Worm (Caenorhabditis elegans) whole organism, young adult: Measurements from ENCODE around the gene fbxa-85.

Source experiments
- B0261.1 ChIP-seq: sonication (generic microtip); optimal IDR thresholded peaks from 2 replicates; lab custom pipeline; 2016; ENCODE audit warnings: mild to moderate bottlenecking, missing genetic modification characterization, moderate library complexity, missing compliant biosample characterization
- F10E7.11 ChIP-seq: sonication (generic microtip); optimal IDR thresholded peaks from 2 replicates; lab custom pipeline; 2017; ENCODE audit warnings: mild to moderate bottlenecking, missing genetic modification characterization, moderate library complexity, missing compliant biosample characterization
- F57C9.4 ChIP-seq: sonication (generic microtip); optimal IDR thresholded peaks from 2 replicates; lab custom pipeline; 2017; ENCODE audit warnings: mild to moderate bottlenecking, missing genetic modification characterization, missing compliant biosample characterization
- T26A5.8 ChIP-seq: sonication (generic microtip); optimal IDR thresholded peaks from 2 replicates; lab custom pipeline; 2016; ENCODE audit warnings: missing genetic modification characterization, missing compliant biosample characterization
- Y79H2A.3 ChIP-seq: fragments of 200-800 bp; sonication (Bioruptor generic); conservative IDR thresholded peaks from 2 replicates; pipeline ENCODE4 v1.3.6; 2022; ENCODE audit warnings: missing genetic modification reagents, missing genetic modification characterization, missing compliant biosample characterization
- aptf-3 ChIP-seq: fragments of 200-800 bp; sonication (Bioruptor generic); IDR thresholded peaks from 2 replicates; pipeline ENCODE4 v1.3.6; 2022; ENCODE audit warnings: missing genetic modification characterization, missing compliant biosample characterization
- atf-7 ChIP-seq: sonication (generic microtip); optimal IDR thresholded peaks from 2 replicates; lab custom pipeline; 2017; ENCODE audit warnings: mild to moderate bottlenecking, missing genetic modification characterization, missing compliant biosample characterization
- athp-1 ChIP-seq: sonication (generic microtip); optimal IDR thresholded peaks from 2 replicates; lab custom pipeline; 2017; ENCODE audit warnings: mild to moderate bottlenecking, missing genetic modification characterization, missing compliant biosample characterization
- bed-1 ChIP-seq: fragments of 200-800 bp; sonication (Bioruptor generic); IDR thresholded peaks from 2 replicates; pipeline ENCODE4 v1.3.6; 2022; ENCODE audit warnings: missing genetic modification reagents, missing genetic modification characterization, missing compliant biosample characterization
- ccch-3 ChIP-seq: fragments of 200-800 bp; sonication (Bioruptor generic); optimal IDR thresholded peaks from 2 replicates; lab custom pipeline; 2018; ENCODE audit warnings: mild to moderate bottlenecking, missing genetic modification characterization, missing compliant biosample characterization
- cebp-1 ChIP-seq, 2 experiments: fragments of 200-800 bp in 1 of 2; sonication (Bioruptor generic) in 1 of 2; sonication (generic microtip) in 1 of 2; IDR thresholded peaks in 1 of 2; optimal IDR thresholded peaks in 1 of 2; 2 replicates each; pipeline versions ENCODE4 v1.3.6 to Lab custom; 2017 to 2022; ENCODE audit warnings: missing compliant biosample characterization in 2 of 2, missing genetic modification characterization in 2 of 2, mild to moderate bottlenecking in 1 of 2, missing genetic modification reagents in 1 of 2, moderate library complexity in 1 of 2
- ceh-79 ChIP-seq: sonication (generic microtip); optimal IDR thresholded peaks from 2 replicates; lab custom pipeline; 2017; ENCODE audit warnings: mild to moderate bottlenecking, missing genetic modification characterization, missing compliant biosample characterization
- die-1 ChIP-seq: sonication (generic microtip); optimal IDR thresholded peaks from 2 replicates; lab custom pipeline; 2016; ENCODE audit warnings: missing genotype, mild to moderate bottlenecking, missing genetic modification characterization, missing compliant biosample characterization
- dpff-1 ChIP-seq: sonication (generic microtip); optimal IDR thresholded peaks from 2 replicates; lab custom pipeline; 2017; ENCODE audit warnings: mild to moderate bottlenecking, missing genetic modification characterization, missing compliant biosample characterization
- egl-44 ChIP-seq: fragments of 200-800 bp; sonication (Bioruptor generic); IDR thresholded peaks from 2 replicates; pipeline ENCODE4 v1.3.6; 2022; ENCODE audit warnings: missing genetic modification reagents, missing genetic modification characterization, missing compliant biosample characterization
- egrh-3 ChIP-seq: fragments of 200-800 bp; sonication (Bioruptor generic); IDR thresholded peaks from 2 replicates; pipeline ENCODE4 v1.3.6; 2022; ENCODE audit warnings: missing genetic modification reagents, missing genetic modification characterization, missing compliant biosample characterization
- ets-4 ChIP-seq: fragments of 200-800 bp; sonication (Bioruptor generic); optimal IDR thresholded peaks from 2 replicates; lab custom pipeline; 2018; ENCODE audit warnings: mild to moderate bottlenecking, missing genetic modification characterization, missing compliant biosample characterization
- fkh-3 ChIP-seq: sonication (generic microtip); optimal IDR thresholded peaks from 2 replicates; lab custom pipeline; 2016; ENCODE audit warnings: mild to moderate bottlenecking, missing genetic modification characterization, missing compliant biosample characterization
- him-1 ChIP-seq: sonication (generic microtip); optimal IDR thresholded peaks from 2 replicates; lab custom pipeline; 2016; ENCODE audit warnings: missing genotype, missing genetic modification reagents, missing genetic modification characterization, missing compliant biosample characterization
- hsf-1 ChIP-seq: fragments of 200-800 bp; sonication (Bioruptor generic); IDR thresholded peaks from 2 replicates; pipeline ENCODE4 v1.3.6; 2022; ENCODE audit warnings: missing genetic modification reagents, missing genetic modification characterization, missing compliant biosample characterization
- madf-3 ChIP-seq: fragments of 200-800 bp; sonication (Bioruptor generic); IDR thresholded peaks from 2 replicates; pipeline ENCODE4 v1.3.6; 2022; ENCODE audit warnings: missing genetic modification reagents, missing genetic modification characterization, missing compliant biosample characterization
- mel-28 ChIP-seq: sonication (generic microtip); optimal IDR thresholded peaks from 2 replicates; lab custom pipeline; 2016; ENCODE audit warnings: borderline replicate concordance, mild to moderate bottlenecking, missing genetic modification characterization, missing compliant biosample characterization
- mes-4 ChIP-seq: sonication (generic microtip); optimal IDR thresholded peaks from 2 replicates; lab custom pipeline; 2016; ENCODE audit warnings: missing genotype, missing genetic modification characterization, missing compliant biosample characterization
- nfya-1 ChIP-seq: sonication (generic microtip); optimal IDR thresholded peaks from 2 replicates; lab custom pipeline; 2017; ENCODE audit warnings: antibody characterized with exemption, missing compliant biosample characterization, missing genetic modification characterization, borderline replicate concordance; ENCODE audit not compliant: insufficient read depth
- nfya-2 ChIP-seq: fragments of 200-800 bp; sonication (Bioruptor generic); IDR thresholded peaks from 2 replicates; pipeline ENCODE4 v1.3.6; 2022; ENCODE audit warnings: missing genetic modification reagents, missing genetic modification characterization, missing compliant biosample characterization
- nhr-27 ChIP-seq: fragments of 200-800 bp; sonication (Bioruptor generic); optimal IDR thresholded peaks from 2 replicates; lab custom pipeline; 2018; ENCODE audit warnings: mild to moderate bottlenecking, missing genetic modification characterization, moderate library complexity, missing compliant biosample characterization
- sdz-38 ChIP-seq: sonication (generic microtip); optimal IDR thresholded peaks from 2 replicates; lab custom pipeline; 2016; ENCODE audit warnings: missing genotype, missing genetic modification characterization, missing compliant biosample characterization
- snpc-4 ChIP-seq, 5 experiments: fragments of 150-350 bp in 1 of 5; sonication (generic microtip) in 4 of 5; optimal IDR thresholded peaks; 2 replicates each; lab custom pipeline; 2014 to 2018; ENCODE audit warnings: missing genetic modification characterization in 5 of 5, missing biosample characterization in 3 of 5, antibody characterized with exemption in 2 of 5, mild to moderate bottlenecking in 2 of 5, missing compliant biosample characterization in 2 of 5, missing genotype in 2 of 5, moderate library complexity in 2 of 5, missing genetic modification reagents in 1 of 5
- tbx-9 ChIP-seq: sonication (generic microtip); optimal IDR thresholded peaks from 2 replicates; lab custom pipeline; 2016; ENCODE audit warnings: borderline replicate concordance, missing genetic modification characterization, inconsistent platforms, missing compliant biosample characterization
- unc-62 ChIP-seq: fragments of 150-350 bp; optimal IDR thresholded peaks from 2 replicates; lab custom pipeline; 2014; ENCODE audit warnings: missing biosample characterization, missing genetic modification reagents, missing genetic modification characterization
- xnd-1 ChIP-seq: sonication (generic microtip); optimal IDR thresholded peaks from 2 replicates; lab custom pipeline; 2016; ENCODE audit warnings: missing genotype, missing genetic modification reagents, missing genetic modification characterization, missing compliant biosample characterization
- ztf-26 ChIP-seq: sonication (generic microtip); optimal IDR thresholded peaks from 2 replicates; lab custom pipeline; 2017; ENCODE audit warnings: missing genetic modification characterization, missing compliant biosample characterization
- ztf-28 ChIP-seq: fragments of 200-800 bp; sonication (Bioruptor generic); IDR thresholded peaks from 2 replicates; pipeline ENCODE4 v1.3.6; 2022; ENCODE audit warnings: missing genetic modification reagents, missing genetic modification characterization, missing compliant biosample characterization

The fbxa-85 gene

DNA sequence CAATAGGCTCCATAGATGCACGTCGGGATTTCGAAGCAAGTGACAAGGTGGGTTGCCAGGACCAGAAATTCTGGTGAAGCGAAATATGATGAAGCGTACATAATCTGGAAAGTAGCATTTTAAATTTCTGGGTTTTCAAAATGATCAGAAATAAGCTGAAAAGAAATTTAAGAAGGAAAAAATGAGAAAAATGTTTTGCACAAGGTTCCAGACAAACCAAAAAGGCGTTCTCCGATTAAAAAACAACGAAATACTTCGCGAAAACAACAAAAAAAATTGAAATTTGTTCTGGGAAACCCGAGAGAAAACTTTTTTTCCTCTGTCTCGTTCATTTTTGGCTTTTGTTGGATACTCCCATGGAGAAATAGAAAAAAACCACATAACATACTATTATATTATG, 35.7 kb upstream of the fbxa-85 start, which contains the start of gene srh-252:
TSS of gene srh-252 (minus strand) at position 101 of the 400 bp plus-strand sequence.
- TF ChIP-seq F10E7.11 (tag; lab: Kevin White, UChicago) (no peak), athp-1 (tag; lab: Kevin White, UChicago) (no peak), ztf-26 (tag; lab: Kevin White, UChicago) (no peak), Y79H2A.3 (GFP tag; lab: Robert Waterston, UW) (no peak)

DNA sequence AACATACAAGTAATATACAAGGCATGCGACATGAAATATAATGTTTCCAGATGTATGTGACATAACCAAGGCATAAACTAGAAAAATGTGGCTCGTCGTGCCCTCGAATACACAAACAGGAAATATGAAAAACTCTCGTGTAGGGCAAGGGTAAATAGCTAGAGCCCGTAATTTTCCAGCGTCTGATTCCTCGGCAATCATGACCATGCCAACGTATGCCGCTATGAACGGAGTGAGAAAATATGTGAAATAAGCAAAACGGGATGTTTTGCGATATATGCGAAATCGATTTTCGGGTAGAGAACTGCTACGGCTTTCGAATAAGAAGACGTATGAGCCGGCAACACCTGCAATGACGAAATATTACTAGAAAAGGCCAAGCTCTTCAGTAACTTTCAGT, 33.6 kb upstream of the fbxa-85 start, which contains the start of gene scl-25:
TSS of gene scl-25 (plus strand) at position 301 of the 400 bp plus-strand sequence.
- TF ChIP-seq ceh-79 (tag; lab: Kevin White, UChicago) (no peak), F10E7.11 (tag; lab: Kevin White, UChicago) (no peak), die-1 (tag; lab: Kevin White, UChicago) (no peak), aptf-3 (GFP tag; lab: Robert Waterston, UW) (no peak), mel-28 (tag; lab: Kevin White, UChicago) (no peak), ets-4 (GFP tag; lab: Kevin White, UChicago) (no peak), F57C9.4 (tag; lab: Kevin White, UChicago) (no peak), T26A5.8 (tag; lab: Kevin White, UChicago) (no peak), him-1 (no peak), atf-7 (no peak), snpc-4 (GFP tag; optimal IDR thresholded peaks at IDR 0.05; lab: Kevin White, UChicago) (no peak), snpc-4 (tag; optimal IDR thresholded peaks at IDR 0.05; lab: Kevin White, UChicago) (no peak), nhr-27 (no peak), egl-44 (GFP tag; lab: Robert Waterston, UW) (no peak), tbx-9 (tag; lab: Kevin White, UChicago) (no peak), cebp-1 (GFP tag; IDR thresholded peaks at IDR 0.05; lab: Robert Waterston, UW) (no peak), cebp-1 (tag; optimal IDR thresholded peaks at IDR 0.05; lab: Kevin White, UChicago) (no peak), xnd-1 (tag; lab: Kevin White, UChicago) (no peak)

DNA sequence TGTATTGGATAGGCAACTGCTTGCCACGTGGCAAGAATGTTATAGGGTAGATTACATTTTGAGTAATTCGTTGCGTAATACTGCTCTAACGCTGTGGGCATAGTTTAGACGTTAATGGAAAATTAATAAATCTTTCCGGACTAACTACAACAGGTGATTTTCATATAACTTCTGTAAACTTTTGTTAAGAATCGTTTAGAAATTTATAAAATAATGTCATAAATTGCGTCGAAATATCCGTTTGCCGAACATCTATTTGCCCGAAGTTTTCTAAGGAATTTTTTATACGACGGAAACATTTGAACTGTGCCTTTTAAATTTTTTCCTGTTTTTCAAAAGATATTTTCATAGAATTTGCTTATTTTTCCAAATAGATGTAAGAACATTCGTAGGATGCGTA, 32.8 kb upstream of the fbxa-85 start, which contains the start of gene srh-112:
TSS of gene srh-112 (minus strand) at position 101 of the 400 bp plus-strand sequence.
- TF ChIP-seq die-1 (tag; lab: Kevin White, UChicago): no peak
- TF ChIP-seq madf-3: no peak
- no peak for TF ChIP-seq bed-1 (GFP tag; lab: Robert Waterston, UW)
- no peak for TF ChIP-seq unc-62 (GFP tag; lab: Kevin White, UChicago)
- no peak for TF ChIP-seq mes-4 (tag; lab: Kevin White, UChicago)
- TF ChIP-seq hsf-1: no peak
- no peak for TF ChIP-seq sdz-38 (tag; lab: Kevin White, UChicago)
- no peak for TF ChIP-seq dpff-1 (tag; lab: Kevin White, UChicago)
- TF ChIP-seq egrh-3: no peak
- no peak for TF ChIP-seq mel-28 (tag; lab: Kevin White, UChicago)
- TF ChIP-seq ztf-28 (GFP tag; lab: Robert Waterston, UW): no peak
- TF ChIP-seq nfya-2 (GFP tag; lab: Robert Waterston, UW): no peak
- TF ChIP-seq nfya-1 (tag; lab: Kevin White, UChicago): no peak
- no peak for TF ChIP-seq B0261.1 (tag; lab: Kevin White, UChicago)
- no peak for TF ChIP-seq ccch-3 (GFP tag; lab: Kevin White, UChicago)
- TF ChIP-seq fkh-3 (tag; lab: Kevin White, UChicago): no peak
- TF ChIP-seq cebp-1 (GFP tag; IDR thresholded peaks at IDR 0.05; lab: Robert Waterston, UW): no peak
- TF ChIP-seq cebp-1 (tag; optimal IDR thresholded peaks at IDR 0.05; lab: Kevin White, UChicago): no peak
